Fruit fly (Drosophila melanogaster) whole organism, pupa: Measurements from ENCODE around the gene CG31549.

Experiments
- CG10348 ChIP-seq: fragments of 200-800 bp; sonication (Bioruptor generic); IDR thresholded peaks from 2 replicates; pipeline ENCODE4 v1.3.6; 2022; ENCODE audit warnings: missing biosample characterization, missing genetic modification characterization
- CG12605 ChIP-seq: fragments of 200-800 bp; sonication (Bioruptor generic); IDR thresholded peaks from 2 replicates; pipeline ENCODE4 v1.3.6; 2022; ENCODE audit warnings: missing biosample characterization, missing genetic modification characterization
- CG13204 ChIP-seq: fragments of 200-800 bp; sonication (Bioruptor generic); optimal IDR thresholded peaks from 2 replicates; lab custom pipeline; 2018; ENCODE audit warnings: missing biosample characterization, mild to moderate bottlenecking, missing genetic modification characterization, moderate library complexity
- CG14655 ChIP-seq: fragments of 200-800 bp; sonication (Bioruptor generic); optimal IDR thresholded peaks from 3 replicates; lab custom pipeline; 2017; ENCODE audit warnings: mild to moderate bottlenecking, missing biosample characterization, missing genetic modification reagents, missing genetic modification characterization
- CG15710 ChIP-seq: fragments of 200-800 bp; sonication (Bioruptor generic); optimal IDR thresholded peaks from 2 replicates; lab custom pipeline; 2018; ENCODE audit warnings: missing biosample characterization, mild to moderate bottlenecking, missing genetic modification characterization, moderate library complexity
- CG17806 ChIP-seq: fragments of 200-800 bp; sonication (Bioruptor generic); optimal IDR thresholded peaks from 2 replicates; lab custom pipeline; 2018; ENCODE audit warnings: missing biosample characterization, mild to moderate bottlenecking, missing genetic modification characterization, moderate library complexity
- CG32121 ChIP-seq: fragments of 200-800 bp; sonication (Bioruptor generic); IDR thresholded peaks from 2 replicates; pipeline ENCODE4 v1.3.6; 2022; ENCODE audit warnings: missing biosample characterization, missing genetic modification characterization
- CG34367 ChIP-seq: fragments of 200-800 bp; sonication (Bioruptor generic); optimal IDR thresholded peaks from 2 replicates; lab custom pipeline; 2018; ENCODE audit warnings: missing biosample characterization, mild to moderate bottlenecking, missing genetic modification characterization
- CG4496 ChIP-seq: fragments of 200-800 bp; sonication (Bioruptor generic); IDR thresholded peaks from 3 replicates; pipeline ENCODE4 v1.3.6; 2022; ENCODE audit warnings: missing biosample characterization, missing genetic modification characterization
- CG8159 ChIP-seq: fragments of 200-800 bp; sonication (Bioruptor generic); optimal IDR thresholded peaks from 3 replicates; lab custom pipeline; 2018; ENCODE audit warnings: missing biosample characterization, mild to moderate bottlenecking, missing genetic modification characterization, moderate library complexity
- CG8301 ChIP-seq: fragments of 200-800 bp; sonication (Bioruptor generic); optimal IDR thresholded peaks from 2 replicates; lab custom pipeline; 2018; ENCODE audit warnings: missing biosample characterization, mild to moderate bottlenecking, missing genetic modification characterization
- CG9948 ChIP-seq: fragments of 200-800 bp; sonication (Bioruptor generic); optimal IDR thresholded peaks from 2 replicates; lab custom pipeline; 2018; ENCODE audit warnings: missing biosample characterization, mild to moderate bottlenecking, missing genetic modification characterization, moderate library complexity
- D1 ChIP-seq: fragments of 200-800 bp; sonication (Bioruptor generic); optimal IDR thresholded peaks from 2 replicates; lab custom pipeline; 2018; ENCODE audit warnings: missing biosample characterization, mild to moderate bottlenecking, missing genetic modification characterization, moderate library complexity
- EcR ChIP-seq: fragments of 200-800 bp; sonication (Bioruptor generic); optimal IDR thresholded peaks from 3 replicates; lab custom pipeline; 2019; ENCODE audit warnings: missing biosample characterization, missing genetic modification characterization, mild to moderate bottlenecking, moderate library complexity, missing genetic modification reagents
- Ets98B ChIP-seq: fragments of 200-800 bp; sonication (Bioruptor generic); IDR thresholded peaks from 2 replicates; pipeline ENCODE4 v1.3.6; 2022; ENCODE audit warnings: missing biosample characterization, missing genetic modification characterization
- Pif1A ChIP-seq: fragments of 200-800 bp; sonication (Bioruptor generic); optimal IDR thresholded peaks from 3 replicates; lab custom pipeline; 2016; ENCODE audit warnings: missing biosample characterization, missing genetic modification characterization
- Pif1B ChIP-seq: fragments of 200-800 bp; sonication (Bioruptor generic); optimal IDR thresholded peaks from 3 replicates; lab custom pipeline; 2016; ENCODE audit warnings: missing biosample characterization, missing genetic modification characterization
- Snoo ChIP-seq: fragments of 200-800 bp; sonication (Bioruptor generic); optimal IDR thresholded peaks from 3 replicates; lab custom pipeline; 2017; ENCODE audit warnings: missing biosample characterization, mild to moderate bottlenecking, missing genetic modification characterization, inconsistent platforms
- fd96Ca ChIP-seq: fragments of 200-800 bp; sonication (Bioruptor generic); IDR thresholded peaks from 3 replicates; pipeline ENCODE4 v1.3.6; 2022; ENCODE audit warnings: missing biosample characterization, missing genetic modification characterization
- gl ChIP-seq: fragments of 200-800 bp; sonication (Bioruptor generic); optimal IDR thresholded peaks from 2 replicates; lab custom pipeline; 2018; ENCODE audit warnings: missing biosample characterization, mild to moderate bottlenecking, missing genetic modification characterization
- rn ChIP-seq: fragments of 200-800 bp; sonication (Bioruptor generic); IDR thresholded peaks from 2 replicates; pipeline ENCODE4 v1.3.6; 2022; ENCODE audit warnings: missing biosample characterization, missing genetic modification characterization

Gene CG31549

dm6 chr3R:5599521-5600360 lies 32.3 kb upstream of the CG31549 start:
- TF ChIP-seq Pif1A = no peak
- no peak for TF ChIP-seq gl (tag; lab: Kevin White, UChicago)

- TF ChIP-seq CG9948 (tag; lab: Kevin White, UChicago) (no peak), CG17806 (tag; lab: Kevin White, UChicago) (no peak), Ets98B (no peak), CG8301 (tag; lab: Kevin White, UChicago) (no peak), CG14655 (GFP tag; lab: Kevin White, UChicago) (no peak), EcR (GFP tag; lab: Kevin White, UChicago) (peak; percentile 54), CG34367 (tag; lab: Kevin White, UChicago) (peak; percentile 9), CG12605 (GFP tag; lab: Robert Waterston, UW) (no peak), Snoo (tag; lab: Kevin White, UChicago) (no peak), CG4496 (GFP tag; lab: Robert Waterston, UW) (no peak), gl (tag; lab: Kevin White, UChicago) (no peak), CG13204 (GFP tag; lab: Kevin White, UChicago) (no peak), D1 (no peak), Pif1B (GFP tag; lab: Kevin White, UChicago) (no peak), CG15710 (tag; lab: Kevin White, UChicago) (no peak), CG32121 (GFP tag; lab: Robert Waterston, UW) (no peak), rn (GFP tag; lab: Robert Waterston, UW) (no peak), CG8159 (tag; lab: Kevin White, UChicago) (no peak)
Observed at dm6 chr3R:5600361-5601043, 31.5 kb upstream of the CG31549 start.

DNA sequence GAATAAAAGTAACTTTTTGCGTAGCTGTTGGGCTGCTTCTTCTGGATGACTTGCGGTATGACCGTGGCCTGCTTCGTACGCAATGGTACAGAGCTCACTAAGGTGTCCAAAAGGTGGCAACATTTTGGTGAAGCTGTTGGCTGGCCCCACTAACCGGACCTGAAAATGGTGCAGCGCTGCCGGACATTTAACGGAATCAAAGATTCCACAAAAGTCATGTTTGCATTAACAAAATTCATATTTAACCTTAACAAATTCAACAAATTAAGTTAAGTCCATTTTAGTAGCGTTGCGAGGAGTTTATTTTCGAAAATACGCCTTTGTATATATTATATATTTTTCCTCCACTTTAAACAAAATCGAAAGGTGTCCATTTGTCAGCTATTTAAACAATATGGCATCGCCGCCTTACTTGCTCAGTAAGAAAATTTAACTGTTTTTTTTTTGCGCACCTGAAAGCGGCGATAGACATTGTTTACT lies 30.9 kb upstream of the CG31549 start, which contains the start of the genes kra and SecS:
Gene kra, minus strand, starts transcription at position 93 of the 480 bp plus-strand sequence.
Gene SecS, plus strand, starts transcription at position 390 of the 480 bp plus-strand sequence.
- peak; percentile 11 for TF ChIP-seq CG34367 (tag; lab: Kevin White, UChicago)
- TF ChIP-seq CG8301 (tag; lab: Kevin White, UChicago) = peak; percentile 11
- no peak for TF ChIP-seq fd96Ca (GFP tag; lab: Robert Waterston, UW)
- peak; percentile 32 for TF ChIP-seq CG8159 (tag; lab: Kevin White, UChicago)
- no peak for TF ChIP-seq rn (GFP tag; lab: Robert Waterston, UW)
- no peak for TF ChIP-seq Ets98B
- TF ChIP-seq EcR (GFP tag; lab: Kevin White, UChicago) = no peak
- TF ChIP-seq CG15710 (tag; lab: Kevin White, UChicago) = peak; percentile 38
- TF ChIP-seq Snoo (tag; lab: Kevin White, UChicago) = peak; percentile 35
- TF ChIP-seq Pif1A = no peak
- no peak for TF ChIP-seq CG14655 (GFP tag; lab: Kevin White, UChicago)
- TF ChIP-seq CG12605 (GFP tag; lab: Robert Waterston, UW) = no peak
- no peak for TF ChIP-seq D1
- TF ChIP-seq CG32121 (GFP tag; lab: Robert Waterston, UW) = no peak
- TF ChIP-seq CG10348 (GFP tag; lab: Robert Waterston, UW) = no peak
- no peak for TF ChIP-seq Pif1B (GFP tag; lab: Kevin White, UChicago)
- TF ChIP-seq CG4496 (GFP tag; lab: Robert Waterston, UW) = no peak
- no peak for TF ChIP-seq CG13204 (GFP tag; lab: Kevin White, UChicago)
- TF ChIP-seq CG17806 (tag; lab: Kevin White, UChicago) = peak; percentile 29
- no peak for TF ChIP-seq gl (tag; lab: Kevin White, UChicago)
- TF ChIP-seq CG9948 (tag; lab: Kevin White, UChicago) = peak; percentile 40
- TF ChIP-seq, all 21 proteins: peak for 7

DNA sequence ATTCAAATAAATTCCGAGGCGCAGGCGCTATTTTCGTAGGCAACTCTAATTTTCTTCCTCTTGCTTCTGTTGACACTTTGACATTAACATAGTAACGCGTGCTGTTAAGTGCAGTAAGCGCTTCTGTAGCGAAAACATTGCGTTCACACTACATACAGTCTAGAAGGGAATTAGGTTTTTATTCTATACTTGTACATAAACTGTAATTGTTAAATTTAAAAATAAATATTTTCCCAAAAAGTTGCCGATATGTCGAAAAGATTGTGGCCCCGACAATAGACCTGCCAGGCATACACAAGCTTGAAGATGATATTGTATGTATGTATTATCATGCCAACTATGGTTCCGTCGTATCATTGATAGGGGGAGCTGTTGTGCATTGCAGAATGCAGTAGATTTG lies 25.5 kb upstream of the CG31549 start, which contains the start of gene asl:
Gene asl, minus strand, starts transcription at position 67 of the 400 bp plus-strand sequence.
- TF ChIP-seq CG12605 (GFP tag; lab: Robert Waterston, UW) (no peak), CG9948 (tag; lab: Kevin White, UChicago) (peak; percentile 39), CG8301 (tag; lab: Kevin White, UChicago) (no peak), EcR (GFP tag; lab: Kevin White, UChicago) (no peak), CG14655 (GFP tag; lab: Kevin White, UChicago) (no peak), CG34367 (tag; lab: Kevin White, UChicago) (no peak), Pif1A (no peak), fd96Ca (GFP tag; lab: Robert Waterston, UW) (peak; percentile 73), Pif1B (GFP tag; lab: Kevin White, UChicago) (no peak), rn (GFP tag; lab: Robert Waterston, UW) (no peak), D1 (no peak), CG8159 (tag; lab: Kevin White, UChicago) (peak; percentile 66), gl (tag; lab: Kevin White, UChicago) (no peak), CG32121 (GFP tag; lab: Robert Waterston, UW) (peak; percentile 62; the same call in 1 of the 2 replicates), CG15710 (tag; lab: Kevin White, UChicago) (peak; percentile 54), CG13204 (GFP tag; lab: Kevin White, UChicago) (no peak), Snoo (tag; lab: Kevin White, UChicago) (peak; percentile 40), CG17806 (tag; lab: Kevin White, UChicago) (peak; percentile 55), CG4496 (GFP tag; lab: Robert Waterston, UW) (peak; percentile 58; the same call in 1 of the 3 replicates), CG10348 (GFP tag; lab: Robert Waterston, UW) (no peak), Ets98B (peak; percentile 69)
